Fruit fly (Drosophila melanogaster) whole organism, embryonic: ENCODE data around the gene Sws1.

Experiments
- Asciz ChIP-seq: fragments of 200-800 bp; sonication (Bioruptor generic); optimal IDR thresholded peaks from 2 replicates; lab custom pipeline; 2017; ENCODE audit warnings: missing biosample characterization, mild to moderate bottlenecking, missing genetic modification characterization, missing genetic modification reagents
- B-H1 ChIP-seq: fragments of 200-800 bp; sonication (Bioruptor generic); IDR thresholded peaks from 3 replicates; pipeline ENCODE4 v1.3.6; 2022; ENCODE audit warnings: missing biosample characterization, missing genetic modification characterization
- Bteb2 ChIP-seq: fragments of 200-800 bp; sonication (Bioruptor generic); optimal IDR thresholded peaks from 2 replicates; lab custom pipeline; 2016; ENCODE audit warnings: missing biosample characterization, missing genetic modification characterization
- CG10654 ChIP-seq: fragments of 200-800 bp; sonication (Bioruptor generic); optimal IDR thresholded peaks from 2 replicates; lab custom pipeline; 2016; ENCODE audit warnings: missing biosample characterization, missing genetic modification characterization
- CG10979 ChIP-seq: fragments of 200-800 bp; sonication (Bioruptor generic); optimal IDR thresholded peaks from 2 replicates; lab custom pipeline; 2018; ENCODE audit warnings: missing biosample characterization, mild to moderate bottlenecking, missing genetic modification characterization, moderate library complexity
- CG11247 ChIP-seq: fragments of 200-800 bp; sonication (Bioruptor generic); IDR thresholded peaks from 2 replicates; pipeline ENCODE4 v1.3.6; 2022; ENCODE audit warnings: missing biosample characterization, missing genetic modification characterization
- CG11504 ChIP-seq: fragments of 200-800 bp; sonication (Bioruptor generic); optimal IDR thresholded peaks from 3 replicates; lab custom pipeline; 2019; ENCODE audit warnings: missing biosample characterization, mild to moderate bottlenecking, missing genetic modification characterization, moderate library complexity
- CG12155 ChIP-seq: fragments of 200-800 bp; sonication (Bioruptor generic); optimal IDR thresholded peaks from 3 replicates; lab custom pipeline; 2016; ENCODE audit warnings: missing biosample characterization, missing genetic modification characterization
- CG13296 ChIP-seq: fragments of 200-800 bp; sonication (Bioruptor generic); optimal IDR thresholded peaks from 3 replicates; lab custom pipeline; 2018; ENCODE audit warnings: missing biosample characterization, mild to moderate bottlenecking, missing genetic modification characterization
- CG13424 ChIP-seq: fragments of 200-800 bp; sonication (Bioruptor generic); optimal IDR thresholded peaks from 2 replicates; lab custom pipeline; 2019; ENCODE audit warnings: missing biosample characterization, mild to moderate bottlenecking, missing genetic modification characterization, moderate library complexity
- CG13624 ChIP-seq: fragments of 200-800 bp; sonication (Bioruptor generic); optimal IDR thresholded peaks from 2 replicates; lab custom pipeline; 2016; ENCODE audit warnings: missing biosample characterization, missing genetic modification characterization
- CG15269 ChIP-seq: fragments of 200-800 bp; sonication (Bioruptor generic); optimal IDR thresholded peaks from 2 replicates; lab custom pipeline; 2018; ENCODE audit warnings: missing biosample characterization, mild to moderate bottlenecking, missing genetic modification characterization, moderate library complexity
- CG16813 ChIP-seq: fragments of 200-800 bp; sonication (Bioruptor generic); IDR thresholded peaks from 3 replicates; pipeline ENCODE4 v1.3.6; 2022; ENCODE audit warnings: missing biosample characterization, missing genetic modification characterization; ENCODE audit not compliant: partially characterized antibody
- CG16863 ChIP-seq: fragments of 200-800 bp; sonication (Bioruptor generic); optimal IDR thresholded peaks from 3 replicates; lab custom pipeline; 2016; ENCODE audit warnings: missing biosample characterization, missing genetic modification characterization
- CG1792 ChIP-seq: fragments of 200-800 bp; sonication (Bioruptor generic); optimal IDR thresholded peaks from 2 replicates; lab custom pipeline; 2016; ENCODE audit warnings: missing biosample characterization, missing genetic modification characterization
- CG31224 ChIP-seq: fragments of 200-800 bp; sonication (Bioruptor generic); IDR thresholded peaks from 2 replicates; pipeline ENCODE4 v1.3.6; 2022; ENCODE audit warnings: missing biosample characterization, missing genetic modification characterization
- CG5180 ChIP-seq: fragments of 200-800 bp; sonication (Bioruptor generic); optimal IDR thresholded peaks from 3 replicates; lab custom pipeline; 2017; ENCODE audit warnings: missing biosample characterization, missing genetic modification characterization, mild to moderate bottlenecking, moderate library complexity, missing genetic modification reagents
- CG8359 ChIP-seq: fragments of 200-800 bp; sonication (Bioruptor generic); optimal IDR thresholded peaks from 2 replicates; lab custom pipeline; 2017; ENCODE audit warnings: missing biosample characterization, mild to moderate bottlenecking, missing genetic modification characterization, borderline replicate concordance
- CG8944 ChIP-seq: fragments of 200-800 bp; sonication (Bioruptor generic); optimal IDR thresholded peaks from 3 replicates; lab custom pipeline; 2016; ENCODE audit warnings: missing biosample characterization, missing genetic modification characterization
- CG9876 ChIP-seq: fragments of 200-800 bp; sonication (Bioruptor generic); optimal IDR thresholded peaks from 2 replicates; lab custom pipeline; 2016; ENCODE audit warnings: missing biosample characterization, missing genetic modification characterization
- Doc3 ChIP-seq: fragments of 200-800 bp; sonication (Bioruptor generic); IDR thresholded peaks from 3 replicates; pipeline ENCODE4 v1.3.6; 2022; ENCODE audit warnings: missing biosample characterization, missing genetic modification characterization; ENCODE audit not compliant: partially characterized antibody
- E2f1 ChIP-seq: fragments of 200-800 bp; sonication (Bioruptor generic); IDR thresholded peaks from 2 replicates; pipeline ENCODE4 v1.3.6; 2022; ENCODE audit warnings: missing biosample characterization, missing genetic modification characterization
- Fer2 ChIP-seq: fragments of 200-800 bp; sonication (Bioruptor generic); optimal IDR thresholded peaks from 2 replicates; lab custom pipeline; 2018; ENCODE audit warnings: missing biosample characterization, mild to moderate bottlenecking, missing genetic modification characterization, moderate library complexity
- HLH4C ChIP-seq: fragments of 200-800 bp; sonication (Bioruptor generic); IDR thresholded peaks from 3 replicates; pipeline ENCODE4 v1.3.6; 2022; ENCODE audit warnings: missing biosample characterization, missing genetic modification characterization; ENCODE audit not compliant: partially characterized antibody
- Hr3 ChIP-seq: fragments of 200-800 bp; sonication (Bioruptor generic); optimal IDR thresholded peaks from 3 replicates; lab custom pipeline; 2016; ENCODE audit warnings: missing biosample characterization, missing genetic modification characterization
- Neu2 ChIP-seq: fragments of 200-800 bp; sonication (Bioruptor generic); optimal IDR thresholded peaks from 3 replicates; lab custom pipeline; 2016; ENCODE audit warnings: missing biosample characterization, missing genetic modification characterization, borderline replicate concordance
- Nf-YB ChIP-seq: fragments of 200-800 bp; sonication (Bioruptor generic); optimal IDR thresholded peaks from 3 replicates; lab custom pipeline; 2019; ENCODE audit warnings: missing biosample characterization, mild to moderate bottlenecking, missing genetic modification characterization, moderate library complexity
- Oaz ChIP-seq: fragments of 200-800 bp; sonication (Bioruptor generic); IDR thresholded peaks from 2 replicates; pipeline ENCODE4 v1.3.6; 2022; ENCODE audit warnings: missing biosample characterization, missing genetic modification characterization
- ac ChIP-seq: fragments of 200-800 bp; sonication (Bioruptor generic); optimal IDR thresholded peaks from 3 replicates; lab custom pipeline; 2017; ENCODE audit warnings: missing biosample characterization, mild to moderate bottlenecking, missing genetic modification characterization
- ara ChIP-seq: fragments of 200-800 bp; sonication (Bioruptor generic); IDR thresholded peaks from 2 replicates; pipeline ENCODE4 v1.3.6; 2022; ENCODE audit warnings: missing biosample characterization, missing genetic modification characterization
- bbx ChIP-seq: fragments of 200-800 bp; sonication (Bioruptor generic); IDR thresholded peaks from 2 replicates; pipeline ENCODE4 v1.3.6; 2022; ENCODE audit warnings: missing biosample characterization, missing genetic modification characterization; ENCODE audit not compliant: partially characterized antibody
- bsh ChIP-seq, 2 experiments: fragments of 200-800 bp; sonication (Bioruptor generic); optimal IDR thresholded peaks; 2 replicates each; lab custom pipeline; 2017 to 2018; ENCODE audit warnings: mild to moderate bottlenecking in 2 of 2, missing biosample characterization in 2 of 2, missing genetic modification characterization in 2 of 2, moderate library complexity in 1 of 2
- btn ChIP-seq: fragments of 200-800 bp; sonication (Bioruptor generic); optimal IDR thresholded peaks from 2 replicates; lab custom pipeline; 2016; ENCODE audit warnings: missing biosample characterization, missing genetic modification characterization
- en ChIP-seq: fragments of 200-800 bp; sonication (Bioruptor generic); optimal IDR thresholded peaks from 2 replicates; lab custom pipeline; 2016; ENCODE audit warnings: missing biosample characterization, missing genetic modification characterization
- esg ChIP-seq: fragments of 200-800 bp; sonication (Bioruptor generic); conservative IDR thresholded peaks from 2 replicates; pipeline ENCODE4 v1.3.6; 2022; ENCODE audit warnings: missing biosample characterization, missing genetic modification characterization
- fu2 ChIP-seq: fragments of 200-800 bp; sonication (Bioruptor generic); optimal IDR thresholded peaks from 2 replicates; lab custom pipeline; 2016; ENCODE audit warnings: missing biosample characterization, missing genetic modification characterization
- gcm2 ChIP-seq: fragments of 200-800 bp; sonication (Bioruptor generic); optimal IDR thresholded peaks from 2 replicates; lab custom pipeline; 2016; ENCODE audit warnings: missing biosample characterization, missing genetic modification characterization
- jumu ChIP-seq: fragments of 200-800 bp; sonication (Bioruptor generic); optimal IDR thresholded peaks from 3 replicates; lab custom pipeline; 2016; ENCODE audit warnings: missing biosample characterization, missing genetic modification characterization
- lbe ChIP-seq: fragments of 200-800 bp; sonication (Bioruptor generic); optimal IDR thresholded peaks from 2 replicates; lab custom pipeline; 2016; ENCODE audit warnings: missing biosample characterization, mild to moderate bottlenecking, missing genetic modification characterization
- mld ChIP-seq: fragments of 200-800 bp; sonication (Bioruptor generic); IDR thresholded peaks from 3 replicates; pipeline ENCODE4 v1.3.6; 2022; ENCODE audit warnings: missing biosample characterization, missing genetic modification characterization; ENCODE audit not compliant: partially characterized antibody
- nerfin-2 ChIP-seq: fragments of 200-800 bp; sonication (Bioruptor generic); IDR thresholded peaks from 2 replicates; pipeline ENCODE4 v1.3.6; 2022; ENCODE audit warnings: missing biosample characterization, missing genetic modification characterization; ENCODE audit not compliant: partially characterized antibody
- nom ChIP-seq: fragments of 200-800 bp; sonication (Bioruptor generic); optimal IDR thresholded peaks from 2 replicates; lab custom pipeline; 2017; ENCODE audit warnings: missing biosample characterization, missing genetic modification characterization, mild to moderate bottlenecking, moderate library complexity, missing genetic modification reagents
- pfk ChIP-seq: fragments of 200-800 bp; sonication (Bioruptor generic); optimal IDR thresholded peaks from 2 replicates; lab custom pipeline; 2018; ENCODE audit warnings: missing biosample characterization, mild to moderate bottlenecking, missing genetic modification characterization, moderate library complexity
- pita ChIP-seq: fragments of 200-800 bp; sonication (Bioruptor generic); optimal IDR thresholded peaks from 2 replicates; lab custom pipeline; 2017; ENCODE audit warnings: missing biosample characterization, mild to moderate bottlenecking, missing genetic modification characterization
- pzg ChIP-seq: fragments of 200-800 bp; sonication (Bioruptor generic); optimal IDR thresholded peaks from 3 replicates; lab custom pipeline; 2018; ENCODE audit warnings: missing biosample characterization, mild to moderate bottlenecking, missing genetic modification characterization, moderate library complexity
- slp2 ChIP-seq: fragments of 200-800 bp; sonication (Bioruptor generic); optimal IDR thresholded peaks from 2 replicates; lab custom pipeline; 2016; ENCODE audit warnings: missing biosample characterization, missing genetic modification characterization
- sob ChIP-seq: fragments of 200-800 bp; sonication (Bioruptor generic); IDR thresholded peaks from 2 replicates; pipeline ENCODE4 v1.3.6; 2022; ENCODE audit warnings: missing biosample characterization, missing genetic modification characterization
- sr ChIP-seq: fragments of 200-800 bp; sonication (Bioruptor generic); IDR thresholded peaks from 3 replicates; pipeline ENCODE4 v1.3.6; 2022; ENCODE audit warnings: missing biosample characterization, missing genetic modification characterization
- tgo ChIP-seq: fragments of 200-800 bp; sonication (Bioruptor generic); IDR thresholded peaks from 3 replicates; pipeline ENCODE4 v1.3.6; 2022; ENCODE audit warnings: missing biosample characterization, missing genetic modification characterization
- tll ChIP-seq, 2 experiments: fragments of 200-800 bp in 1 of 2; fragments of >200 bp in 1 of 2; sonication (Bioruptor generic) in 1 of 2; optimal IDR thresholded peaks; 2 replicates each; lab custom pipeline; 2017 to 2019; ENCODE audit warnings: missing biosample characterization in 2 of 2, missing genetic modification characterization in 2 of 2, mild to moderate bottlenecking in 1 of 2, moderate library complexity in 1 of 2

Sws1 gene

DNA sequence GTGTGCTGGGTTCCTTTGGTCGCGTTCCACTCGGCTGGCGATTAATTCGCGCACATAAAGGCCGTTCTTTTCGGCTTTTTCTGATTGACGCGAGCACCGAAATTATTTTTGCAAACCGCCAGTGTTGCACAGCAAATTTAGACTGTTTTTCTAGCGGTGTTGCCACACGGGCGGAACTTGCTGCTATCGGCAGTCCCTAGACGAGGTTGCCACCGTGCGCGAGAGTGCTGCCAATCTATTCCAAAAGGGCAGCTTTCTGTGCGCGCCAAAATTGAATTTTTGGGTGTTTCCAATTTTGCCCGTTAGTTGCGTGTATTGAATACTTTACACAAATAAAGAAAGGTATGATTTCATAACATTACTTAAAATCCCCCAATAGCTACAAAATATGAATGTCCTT is 10.4 kb upstream of the Sws1 start, which contains the start of gene Drp1 (continued):
- peak; percentile 36; the same call in 1 of the 2 replicates for TF ChIP-seq E2f1 (GFP tag; lab: Robert Waterston, UW)
- peak; percentile 4 for TF ChIP-seq CG13296 (GFP tag; lab: Kevin White, UChicago)
- TF ChIP-seq ac (GFP tag; lab: Kevin White, UChicago) = no peak
- no peak for TF ChIP-seq Oaz
- peak; percentile 3 for TF ChIP-seq pfk (GFP tag; lab: Kevin White, UChicago)
- TF ChIP-seq CG13624 = peak; percentile 50
- TF ChIP-seq CG16813 (GFP tag; lab: Robert Waterston, UW) = peak; percentile 75
- TF ChIP-seq Asciz (GFP tag; lab: Kevin White, UChicago) = no peak
- no peak for TF ChIP-seq pita (GFP tag; lab: Kevin White, UChicago)
- TF ChIP-seq sr (GFP tag; lab: Robert Waterston, UW) = no peak
- TF ChIP-seq Hr3 (GFP tag; lab: Kevin White, UChicago) = peak; percentile 47
- TF ChIP-seq Fer2 (tag; lab: Kevin White, UChicago) = no peak
- TF ChIP-seq CG5180 (GFP tag; lab: Kevin White, UChicago) = no peak
- TF ChIP-seq CG1792 (GFP tag; lab: Kevin White, UChicago) = peak; percentile 30
- TF ChIP-seq CG15269 = no peak
- no peak for TF ChIP-seq Neu2
- TF ChIP-seq CG9876 = peak; percentile 68
- TF ChIP-seq tll (GFP tag; optimal IDR thresholded peaks at IDR 0.05; lab: Kevin White, UChicago) = no peak
- TF ChIP-seq CG8359 (GFP tag; lab: Kevin White, UChicago) = no peak
- TF ChIP-seq slp2 (GFP tag; lab: Kevin White, UChicago) = peak; percentile 30
- peak; percentile 21 for TF ChIP-seq CG13424 (tag; lab: Kevin White, UChicago)
- no peak for TF ChIP-seq CG11504 (tag; lab: Kevin White, UChicago)
- no peak for TF ChIP-seq nom (GFP tag; lab: Kevin White, UChicago)
- TF ChIP-seq CG11247 (GFP tag; lab: Robert Waterston, UW) = peak; percentile 74
- peak; percentile 64 for TF ChIP-seq nerfin-2 (GFP tag; lab: Robert Waterston, UW)
- TF ChIP-seq B-H1 = no peak
- peak; percentile 57 for TF ChIP-seq HLH4C (GFP tag; lab: Robert Waterston, UW)
- peak; percentile 39; the same call in 2 of the 3 replicates for TF ChIP-seq Doc3 (GFP tag; lab: Robert Waterston, UW)
- no peak for TF ChIP-seq Nf-YB (GFP tag; lab: Kevin White, UChicago)
- TF ChIP-seq ara (GFP tag; lab: Robert Waterston, UW) = no peak; the same call in 1 of the 2 replicates
- peak in 1 of 2 experiments; percentile 18 for TF ChIP-seq bsh (GFP tag; optimal IDR thresholded peaks at IDR 0.05; lab: Kevin White, UChicago)
- no peak for TF ChIP-seq lbe (GFP tag; lab: Kevin White, UChicago)
- TF ChIP-seq gcm2 = no peak
- TF ChIP-seq tgo = no peak
- TF ChIP-seq CG16863 (GFP tag; lab: Kevin White, UChicago) = no peak
- no peak for TF ChIP-seq btn
- peak; percentile 62 for TF ChIP-seq CG8944
- peak; percentile 38; the same call in 1 of the 3 replicates for TF ChIP-seq mld
- no peak for TF ChIP-seq esg
- no peak for TF ChIP-seq CG31224 (GFP tag; lab: Robert Waterston, UW)
- TF ChIP-seq pzg (GFP tag; lab: Kevin White, UChicago) = peak; percentile 98
- peak; percentile 36 for TF ChIP-seq CG12155
- TF ChIP-seq fu2 (GFP tag; lab: Kevin White, UChicago) = peak; percentile 63
- TF ChIP-seq en (GFP tag; lab: Kevin White, UChicago) = no peak
- peak; percentile 81 for TF ChIP-seq sob
- TF ChIP-seq bbx = peak; percentile 78
- peak; percentile 19 for TF ChIP-seq CG10654 (GFP tag; lab: Kevin White, UChicago)
- no peak for TF ChIP-seq Bteb2 (GFP tag; lab: Kevin White, UChicago)
- peak; percentile 75 for TF ChIP-seq jumu (GFP tag; lab: Kevin White, UChicago)
- no peak for TF ChIP-seq CG10979 (tag; lab: Kevin White, UChicago)
